Fruit fly (Drosophila melanogaster): ENCODE results near the gene yellow-k.

yellow-k gene

dm6 chr3L:15566484-15566955 is 46.1 kb downstream of the yellow-k start (continued):
- no peak for TF ChIP-seq hbn (GFP tag; IDR thresholded peaks at IDR 0.05; ENCODE audit: partially characterized antibody)
- no peak for TF ChIP-seq wor (GFP tag; IDR thresholded peaks at IDR 0.05)
- TF ChIP-seq cad (GFP tag; optimal IDR thresholded peaks at IDR 0.05) = no peak
- TF ChIP-seq tna (GFP tag; IDR thresholded peaks at IDR 0.05; ENCODE audit: partially characterized antibody) = no peak
- peak; percentile 68 for TF ChIP-seq CG9727 (GFP tag; optimal IDR thresholded peaks at IDR 0.05)
- peak in 1 of 2 experiments; percentile 53 for TF ChIP-seq insv (GFP tag; optimal IDR thresholded peaks at IDR 0.05)
- TF ChIP-seq Dip2 (GFP tag; IDR thresholded peaks at IDR 0.05) = no peak
- TF ChIP-seq CG17328 (GFP tag; IDR thresholded peaks at IDR 0.05) = no peak; the same call in 1 of the 2 replicates
- no peak for TF ChIP-seq D (optimal IDR thresholded peaks at IDR 0.05)
- TF ChIP-seq D (GFP tag; optimal IDR thresholded peaks at IDR 0.05) = no peak
- no peak for TF ChIP-seq Lim3 (GFP tag; IDR thresholded peaks at IDR 0.05)
- no peak for TF ChIP-seq Scr (GFP tag; IDR thresholded peaks at IDR 0.05; ENCODE audit: partially characterized antibody)
- no peak for TF ChIP-seq CG7786 (GFP tag; optimal IDR thresholded peaks at IDR 0.05)
- no peak for TF ChIP-seq CG9932 (GFP tag; IDR thresholded peaks at IDR 0.05)
- no peak for TF ChIP-seq CG17186 (GFP tag; optimal IDR thresholded peaks at IDR 0.05)
- no peak for TF ChIP-seq CG13287 (GFP tag; IDR thresholded peaks at IDR 0.05; ENCODE audit: partially characterized antibody)
- TF ChIP-seq Poxn (GFP tag; IDR thresholded peaks at IDR 0.05) = no peak
- no peak for TF ChIP-seq Vsx1 (GFP tag; optimal IDR thresholded peaks at IDR 0.05)
- TF ChIP-seq CG14050 (GFP tag; IDR thresholded peaks at IDR 0.05) = 0 out of 3 replicates have a peak, but pooled peaks have one; percentile 31
- TF ChIP-seq Hr51 (GFP tag; optimal IDR thresholded peaks at IDR 0.05) = peak in 1 of 2 experiments; percentile 63
- TF ChIP-seq lov (optimal IDR thresholded peaks at IDR 0.05) = no peak
- no peak for TF ChIP-seq lov (GFP tag; IDR thresholded peaks at IDR 0.05)
- no peak for TF ChIP-seq cato (GFP tag; optimal IDR thresholded peaks at IDR 0.05; ENCODE audit: borderline replicate concordance)
- TF ChIP-seq wek (GFP tag; optimal IDR thresholded peaks at IDR 0.05) = peak; percentile 76
- TF ChIP-seq CG11093 (GFP tag; IDR thresholded peaks at IDR 0.05) = 0 out of 3 replicates have a peak, but pooled peaks have one; percentile 25
- peak; percentile 55 for TF ChIP-seq gcm (GFP tag; optimal IDR thresholded peaks at IDR 0.05)
- TF ChIP-seq CG4707 (GFP tag; optimal IDR thresholded peaks at IDR 0.05) = peak; percentile 70
- peak; percentile 25 for TF ChIP-seq CG12236 (GFP tag; optimal IDR thresholded peaks at IDR 0.05)
- TF ChIP-seq her (GFP tag; optimal IDR thresholded peaks at IDR 0.05) = peak; percentile 61
- TF ChIP-seq chif (GFP tag; optimal IDR thresholded peaks at IDR 0.05) = no peak
- TF ChIP-seq CG17612 (GFP tag; IDR thresholded peaks at IDR 0.05) = no peak
- TF ChIP-seq CG31365 (tag; optimal IDR thresholded peaks at IDR 0.05) = peak; percentile 65
- no peak for TF ChIP-seq CG2129 (GFP tag; IDR thresholded peaks at IDR 0.05; ENCODE audit: partially characterized antibody)
- TF ChIP-seq sima (GFP tag; optimal IDR thresholded peaks at IDR 0.05) = no peak
- TF ChIP-seq H15 (GFP tag; IDR thresholded peaks at IDR 0.05) = no peak
- TF ChIP-seq CG17802 (tag; optimal IDR thresholded peaks at IDR 0.05) = peak; percentile 39
- TF ChIP-seq pb (GFP tag; optimal IDR thresholded peaks at IDR 0.05) = peak; percentile 13
- TF ChIP-seq scrt (GFP tag; optimal IDR thresholded peaks at IDR 0.05) = peak; percentile 57
- no peak for TF ChIP-seq CG32772 (GFP tag; IDR thresholded peaks at IDR 0.05)
- peak; percentile 78 for TF ChIP-seq CG12219 (GFP tag; optimal IDR thresholded peaks at IDR 0.05)
- no peak for TF ChIP-seq dan (GFP tag; IDR thresholded peaks at IDR 0.05)
- TF ChIP-seq NfI (GFP tag; optimal IDR thresholded peaks at IDR 0.05) = peak; percentile 65
- no peak for TF ChIP-seq Tbp (GFP tag; optimal IDR thresholded peaks at IDR 0.05)
- no peak for TF ChIP-seq ken (GFP tag; IDR thresholded peaks at IDR 0.05)
- TF ChIP-seq Atf3 (GFP tag; optimal IDR thresholded peaks at IDR 0.05) = no peak
- TF ChIP-seq ind (GFP tag; optimal IDR thresholded peaks at IDR 0.05) = no peak
- peak; percentile 61 for TF ChIP-seq CG15696 (tag; optimal IDR thresholded peaks at IDR 0.05)
- TF ChIP-seq CG14710 (tag; optimal IDR thresholded peaks at IDR 0.05) = peak; percentile 29
- peak; percentile 79 for TF ChIP-seq sd (tag; optimal IDR thresholded peaks at IDR 0.05)
- peak; percentile 55 for TF ChIP-seq ac (GFP tag; optimal IDR thresholded peaks at IDR 0.05)
- TF ChIP-seq CG6765 (GFP tag; optimal IDR thresholded peaks at IDR 0.05) = peak; percentile 87

Data from whole organism, embryonic.